Worm (Caenorhabditis elegans) whole organism, L1 larva: ENCODE measurements around the gene cnc-11.

Experiments used
- dpl-1 ChIP-seq, 3 experiments: fragments of 150-350 bp in 2 of 3; sonication (generic microtip) in 1 of 3; optimal IDR thresholded peaks; 2 replicates each; lab custom pipeline; 2014 to 2017; ENCODE audit warnings: missing biosample characterization in 3 of 3, missing genetic modification characterization in 3 of 3, missing genetic modification reagents in 3 of 3
- egl-27 ChIP-seq, 2 experiments: fragments of 150-350 bp in 1 of 2; sonication (generic microtip); optimal IDR thresholded peaks; 3 replicates each; lab custom pipeline; 2017 to 2018; ENCODE audit warnings: missing biosample characterization in 2 of 2, missing genetic modification characterization in 2 of 2, missing genetic modification reagents in 2 of 2
- lin-13 ChIP-seq: fragments of 150-350 bp; optimal IDR thresholded peaks from 2 replicates; lab custom pipeline; 2014; ENCODE audit warnings: missing biosample characterization, missing genetic modification reagents, missing genetic modification characterization
- nhr-11 ChIP-seq: fragments of 150-350 bp; optimal IDR thresholded peaks from 2 replicates; lab custom pipeline; 2014; ENCODE audit warnings: missing biosample characterization, missing genetic modification characterization
- nhr-12 ChIP-seq: sonication (generic microtip); optimal IDR thresholded peaks from 2 replicates; lab custom pipeline; 2017; ENCODE audit warnings: missing biosample characterization, missing genetic modification characterization
- pqm-1 ChIP-seq: sonication (generic microtip); optimal IDR thresholded peaks from 3 replicates; lab custom pipeline; 2017; ENCODE audit warnings: missing biosample characterization, missing genetic modification characterization
- skn-1 ChIP-seq: fragments of 150-350 bp; optimal IDR thresholded peaks from 2 replicates; lab custom pipeline; 2014; ENCODE audit warnings: missing biosample characterization, missing genetic modification characterization
- sox-4 ChIP-seq: sonication (generic microtip); optimal IDR thresholded peaks from 2 replicates; lab custom pipeline; 2016; ENCODE audit warnings: missing genetic modification characterization, missing compliant biosample characterization
- unc-62 ChIP-seq: fragments of 150-350 bp; optimal IDR thresholded peaks from 2 replicates; lab custom pipeline; 2014; ENCODE audit warnings: missing biosample characterization, missing genetic modification reagents, missing genetic modification characterization
- ztf-11 ChIP-seq, 2 experiments: sonication (generic microtip); optimal IDR thresholded peaks; 2 replicates each; lab custom pipeline; 2016 to 2017; ENCODE audit warnings: missing genetic modification characterization in 2 of 2, missing biosample characterization in 1 of 2, missing compliant biosample characterization in 1 of 2

- TF ChIP-seq lin-13 (GFP tag; lab: Kevin White, UChicago), result no peak
- TF ChIP-seq ztf-11 (tag; optimal IDR thresholded peaks at IDR 0.05; lab: Kevin White, UChicago), result no peak
- no peak for TF ChIP-seq dpl-1 (GFP tag; optimal IDR thresholded peaks at IDR 0.05; lab: Kevin White, UChicago)
- no peak for TF ChIP-seq skn-1 (tag; lab: Kevin White, UChicago)
- TF ChIP-seq pqm-1 (tag; lab: Kevin White, UChicago), result no peak
- TF ChIP-seq nhr-11 (tag; lab: Kevin White, UChicago), result no peak
- no peak for TF ChIP-seq egl-27 (tag; optimal IDR thresholded peaks at IDR 0.05; lab: Kevin White, UChicago)
- no peak for TF ChIP-seq unc-62 (GFP tag; lab: Kevin White, UChicago)
- no peak for TF ChIP-seq nhr-12 (tag; lab: Kevin White, UChicago)
- TF ChIP-seq sox-4 (tag; lab: Kevin White, UChicago), result no peak
Measured at ce11 chrV:1465932-1466331, 23.8 kb downstream of the cnc-11 start.
